Fruit fly (Drosophila melanogaster) whole organism, embryonic: Measurements from ENCODE around the gene CG2444.
A peak's percentile ranks its signal among the peaks of the same experiment; 100 is the strongest.

Experiments
- CG10147 ChIP-seq: fragments of 200-800 bp; sonication (Bioruptor generic); optimal IDR thresholded peaks from 2 replicates; lab custom pipeline; 2019; ENCODE audit warnings: missing biosample characterization, mild to moderate bottlenecking, missing genetic modification characterization, moderate library complexity
- CG10543 ChIP-seq: fragments of 200-800 bp; sonication (Bioruptor generic); optimal IDR thresholded peaks from 3 replicates; lab custom pipeline; 2017; ENCODE audit warnings: missing biosample characterization, mild to moderate bottlenecking, missing genetic modification characterization, moderate library complexity
- CG12155 ChIP-seq: fragments of 200-800 bp; sonication (Bioruptor generic); optimal IDR thresholded peaks from 3 replicates; lab custom pipeline; 2016; ENCODE audit warnings: missing biosample characterization, missing genetic modification characterization
- CG12769 ChIP-seq: fragments of 200-800 bp; sonication (Bioruptor generic); optimal IDR thresholded peaks from 2 replicates; lab custom pipeline; 2019; ENCODE audit warnings: missing biosample characterization, mild to moderate bottlenecking, missing genetic modification characterization, moderate library complexity
- CG13424 ChIP-seq: fragments of 200-800 bp; sonication (Bioruptor generic); optimal IDR thresholded peaks from 2 replicates; lab custom pipeline; 2019; ENCODE audit warnings: missing biosample characterization, mild to moderate bottlenecking, missing genetic modification characterization, moderate library complexity
- CG15479 ChIP-seq: fragments of 200-800 bp; sonication (Bioruptor generic); optimal IDR thresholded peaks from 3 replicates; lab custom pipeline; 2019; ENCODE audit warnings: missing biosample characterization, mild to moderate bottlenecking, missing genetic modification characterization, moderate library complexity
- CG17385 ChIP-seq: fragments of 200-800 bp; sonication (Bioruptor generic); optimal IDR thresholded peaks from 3 replicates; lab custom pipeline; 2018; ENCODE audit warnings: missing biosample characterization, mild to moderate bottlenecking, missing genetic modification characterization
- CG2116 ChIP-seq: fragments of 200-800 bp; sonication (Bioruptor generic); optimal IDR thresholded peaks from 3 replicates; lab custom pipeline; 2018; ENCODE audit warnings: missing biosample characterization, mild to moderate bottlenecking, missing genetic modification characterization
- CG2678 ChIP-seq: fragments of 200-800 bp; sonication (Bioruptor generic); optimal IDR thresholded peaks from 3 replicates; lab custom pipeline; 2019; ENCODE audit warnings: missing biosample characterization, mild to moderate bottlenecking, missing genetic modification characterization, moderate library complexity
- CG3163 ChIP-seq: fragments of 200-800 bp; sonication (Bioruptor generic); optimal IDR thresholded peaks from 3 replicates; lab custom pipeline; 2016; ENCODE audit warnings: missing biosample characterization, missing genetic modification characterization
- CG32532 ChIP-seq: fragments of 200-800 bp; sonication (Bioruptor generic); IDR thresholded peaks from 2 replicates; pipeline ENCODE4 v1.3.6; 2022; ENCODE audit warnings: missing biosample characterization, missing genetic modification characterization
- CG33213 ChIP-seq: fragments of 200-800 bp; sonication (Bioruptor generic); optimal IDR thresholded peaks from 3 replicates; lab custom pipeline; 2016; ENCODE audit warnings: missing biosample characterization, missing genetic modification characterization
- CG34376 ChIP-seq: fragments of 200-800 bp; sonication (Bioruptor generic); optimal IDR thresholded peaks from 2 replicates; lab custom pipeline; 2018; ENCODE audit warnings: missing biosample characterization, mild to moderate bottlenecking, missing genetic modification characterization
- CG5245 ChIP-seq: fragments of 200-800 bp; sonication (Bioruptor generic); optimal IDR thresholded peaks from 3 replicates; lab custom pipeline; 2016; ENCODE audit warnings: missing biosample characterization, missing genetic modification characterization
- CG8478 ChIP-seq: fragments of >200 bp; optimal IDR thresholded peaks from 2 replicates; lab custom pipeline; 2018
- CG8924 ChIP-seq: fragments of 200-800 bp; optimal IDR thresholded peaks from 3 replicates; lab custom pipeline; 2019; ENCODE audit warnings: missing biosample characterization, mild to moderate bottlenecking, missing genetic modification characterization, moderate library complexity
- CG9817 ChIP-seq: fragments of 200-800 bp; sonication (Bioruptor generic); optimal IDR thresholded peaks from 2 replicates; lab custom pipeline; 2018; ENCODE audit warnings: missing biosample characterization, mild to moderate bottlenecking, missing genetic modification characterization, moderate library complexity
- Camta ChIP-seq: fragments of 200-800 bp; sonication (Bioruptor generic); optimal IDR thresholded peaks from 2 replicates; lab custom pipeline; 2016; ENCODE audit warnings: missing biosample characterization, missing genetic modification characterization
- D ChIP-seq, 2 experiments: fragments of 200-800 bp in 1 of 2; fragments of >200 bp in 1 of 2; sonication (Bioruptor generic) in 1 of 2; optimal IDR thresholded peaks; 2 replicates in 1 of 2; 3 replicates in 1 of 2; lab custom pipeline; 2017; ENCODE audit warnings: mild to moderate bottlenecking in 1 of 2, missing biosample characterization in 1 of 2, missing genetic modification characterization in 1 of 2, missing genetic modification reagents in 1 of 2
- Deaf1 ChIP-seq: fragments of 200-800 bp; optimal IDR thresholded peaks from 3 replicates; lab custom pipeline; 2019; ENCODE audit warnings: missing biosample characterization, mild to moderate bottlenecking, missing genetic modification characterization, moderate library complexity
- Eip74EF ChIP-seq, 2 experiments: fragments of 200-800 bp in 1 of 2; fragments of >200 bp in 1 of 2; sonication (Bioruptor generic) in 1 of 2; optimal IDR thresholded peaks; 2 replicates each; lab custom pipeline; 2017 to 2019; ENCODE audit warnings: missing biosample characterization in 2 of 2, missing genetic modification characterization in 2 of 2, mild to moderate bottlenecking in 1 of 2, moderate library complexity in 1 of 2
- Hmr ChIP-seq: fragments of 200-800 bp; sonication (Bioruptor generic); optimal IDR thresholded peaks from 3 replicates; lab custom pipeline; 2017; ENCODE audit warnings: mild to moderate bottlenecking, missing biosample characterization, missing genetic modification reagents, missing genetic modification characterization
- Med ChIP-seq: fragments of 200-800 bp; sonication (Bioruptor generic); peaks from one replicate; lab custom pipeline; 2016; ENCODE audit warnings: missing biosample characterization, missing genetic modification characterization, mild to moderate bottlenecking, inconsistent platforms, moderate library complexity
- NC2α ChIP-seq: fragments of 200-800 bp; sonication (Bioruptor generic); optimal IDR thresholded peaks from 2 replicates; lab custom pipeline; 2016; ENCODE audit warnings: missing biosample characterization, missing genetic modification characterization
- Nf-YA ChIP-seq: fragments of 200-800 bp; sonication (Bioruptor generic); IDR thresholded peaks from 2 replicates; pipeline ENCODE4 v1.3.6; 2022; ENCODE audit warnings: missing biosample characterization, missing genetic modification characterization
- Trl ChIP-seq, 3 experiments: fragments of >200 bp in 2 of 3; fragments of 200-800 bp in 1 of 3; sonication (Bioruptor generic) in 1 of 3; optimal IDR thresholded peaks; 2 replicates in 1 of 3; 3 replicates in 2 of 3; lab custom pipeline; 2016 to 2017; ENCODE audit warnings: missing biosample characterization in 1 of 3, missing genetic modification characterization in 1 of 3
- Xrp1 ChIP-seq: fragments of 200-800 bp; sonication (Bioruptor generic); IDR thresholded peaks from 2 replicates; pipeline ENCODE4 v1.3.6; 2022; ENCODE audit warnings: missing biosample characterization, missing genetic modification characterization
- YL-1 ChIP-seq: fragments of 200-800 bp; sonication (Bioruptor generic); optimal IDR thresholded peaks from 3 replicates; lab custom pipeline; 2017; ENCODE audit warnings: missing biosample characterization, mild to moderate bottlenecking, missing genetic modification characterization
- abd-A ChIP-seq: fragments of 200-800 bp; sonication (Bioruptor generic); optimal IDR thresholded peaks from 3 replicates; lab custom pipeline; 2019; ENCODE audit warnings: missing biosample characterization, mild to moderate bottlenecking, missing genetic modification characterization, moderate library complexity
- cg ChIP-seq: fragments of 200-800 bp; sonication (Bioruptor generic); optimal IDR thresholded peaks from 3 replicates; lab custom pipeline; 2019; ENCODE audit warnings: missing biosample characterization, mild to moderate bottlenecking, missing genetic modification characterization, moderate library complexity
- dati ChIP-seq: fragments of 200-800 bp; sonication (Bioruptor generic); IDR thresholded peaks from 2 replicates; pipeline ENCODE4 v1.3.6; 2022; ENCODE audit warnings: missing biosample characterization, missing genetic modification characterization
- esg ChIP-seq: fragments of 200-800 bp; sonication (Bioruptor generic); conservative IDR thresholded peaks from 2 replicates; pipeline ENCODE4 v1.3.6; 2022; ENCODE audit warnings: missing biosample characterization, missing genetic modification characterization
- exex ChIP-seq: fragments of 200-800 bp; sonication (Bioruptor generic); optimal IDR thresholded peaks from 4 replicates; lab custom pipeline; 2018; ENCODE audit warnings: missing biosample characterization, mild to moderate bottlenecking, missing genetic modification characterization, moderate library complexity
- fd102C ChIP-seq: fragments of 200-800 bp; sonication (Bioruptor generic); optimal IDR thresholded peaks from 2 replicates; lab custom pipeline; 2018; ENCODE audit warnings: missing biosample characterization, mild to moderate bottlenecking, missing genetic modification characterization, moderate library complexity
- gcm2 ChIP-seq: fragments of 200-800 bp; sonication (Bioruptor generic); optimal IDR thresholded peaks from 2 replicates; lab custom pipeline; 2016; ENCODE audit warnings: missing biosample characterization, missing genetic modification characterization
- grau ChIP-seq: fragments of 200-800 bp; optimal IDR thresholded peaks from 3 replicates; lab custom pipeline; 2019; ENCODE audit warnings: missing biosample characterization, mild to moderate bottlenecking, missing genetic modification characterization, moderate library complexity
- hkb ChIP-seq, 2 experiments: fragments of 200-800 bp in 1 of 2; fragments of >200 bp in 1 of 2; sonication (Bioruptor generic) in 1 of 2; IDR thresholded peaks in 1 of 2; optimal IDR thresholded peaks in 1 of 2; 2 replicates each; pipeline versions ENCODE4 v1.3.6 to Lab custom; 2017 to 2022; ENCODE audit warnings: missing biosample characterization in 1 of 2, missing genetic modification characterization in 1 of 2
- kni ChIP-seq: fragments of 200-800 bp; sonication (Bioruptor generic); optimal IDR thresholded peaks from 3 replicates; lab custom pipeline; 2017; ENCODE audit warnings: mild to moderate bottlenecking, missing biosample characterization, missing genetic modification reagents, missing genetic modification characterization
- lola ChIP-seq, 3 experiments: fragments of >200 bp in 2 of 3; fragments of 200-800 bp in 1 of 3; sonication (Bioruptor generic) in 1 of 3; optimal IDR thresholded peaks; 2 replicates each; lab custom pipeline; 2017 to 2019; ENCODE audit warnings: missing biosample characterization in 3 of 3, missing genetic modification characterization in 3 of 3, mild to moderate bottlenecking in 1 of 3, moderate library complexity in 1 of 3
- mirr ChIP-seq: fragments of 200-800 bp; sonication (Bioruptor generic); optimal IDR thresholded peaks from 3 replicates; lab custom pipeline; 2018; ENCODE audit warnings: missing biosample characterization, mild to moderate bottlenecking, missing genetic modification characterization
- nom ChIP-seq: fragments of 200-800 bp; sonication (Bioruptor generic); optimal IDR thresholded peaks from 2 replicates; lab custom pipeline; 2017; ENCODE audit warnings: missing biosample characterization, missing genetic modification characterization, mild to moderate bottlenecking, moderate library complexity, missing genetic modification reagents
- psq ChIP-seq: fragments of 200-800 bp; sonication (Bioruptor generic); optimal IDR thresholded peaks from 2 replicates; lab custom pipeline; 2017; ENCODE audit warnings: missing biosample characterization, missing genetic modification characterization
- rib ChIP-seq: fragments of 200-800 bp; sonication (Bioruptor generic); IDR thresholded peaks from 2 replicates; pipeline ENCODE4 v1.3.6; 2022; ENCODE audit warnings: missing biosample characterization, missing genetic modification characterization
- row ChIP-seq: fragments of 200-800 bp; sonication (Bioruptor generic); IDR thresholded peaks from 3 replicates; pipeline ENCODE4 v1.3.6; 2022; ENCODE audit warnings: missing biosample characterization, missing genetic modification characterization
- sens ChIP-seq: fragments of 200-800 bp; sonication (Bioruptor generic); peaks from one replicate; lab custom pipeline; 2016; ENCODE audit warnings: missing biosample characterization, missing genetic modification characterization
- sug ChIP-seq: fragments of 200-800 bp; optimal IDR thresholded peaks from 2 replicates; lab custom pipeline; 2019; ENCODE audit warnings: missing biosample characterization, mild to moderate bottlenecking, missing genetic modification characterization, moderate library complexity
- zf30C ChIP-seq: fragments of 200-800 bp; sonication (Bioruptor generic); optimal IDR thresholded peaks from 3 replicates; lab custom pipeline; 2018; ENCODE audit warnings: missing biosample characterization, mild to moderate bottlenecking, missing genetic modification characterization

CG2444 gene

DNA sequence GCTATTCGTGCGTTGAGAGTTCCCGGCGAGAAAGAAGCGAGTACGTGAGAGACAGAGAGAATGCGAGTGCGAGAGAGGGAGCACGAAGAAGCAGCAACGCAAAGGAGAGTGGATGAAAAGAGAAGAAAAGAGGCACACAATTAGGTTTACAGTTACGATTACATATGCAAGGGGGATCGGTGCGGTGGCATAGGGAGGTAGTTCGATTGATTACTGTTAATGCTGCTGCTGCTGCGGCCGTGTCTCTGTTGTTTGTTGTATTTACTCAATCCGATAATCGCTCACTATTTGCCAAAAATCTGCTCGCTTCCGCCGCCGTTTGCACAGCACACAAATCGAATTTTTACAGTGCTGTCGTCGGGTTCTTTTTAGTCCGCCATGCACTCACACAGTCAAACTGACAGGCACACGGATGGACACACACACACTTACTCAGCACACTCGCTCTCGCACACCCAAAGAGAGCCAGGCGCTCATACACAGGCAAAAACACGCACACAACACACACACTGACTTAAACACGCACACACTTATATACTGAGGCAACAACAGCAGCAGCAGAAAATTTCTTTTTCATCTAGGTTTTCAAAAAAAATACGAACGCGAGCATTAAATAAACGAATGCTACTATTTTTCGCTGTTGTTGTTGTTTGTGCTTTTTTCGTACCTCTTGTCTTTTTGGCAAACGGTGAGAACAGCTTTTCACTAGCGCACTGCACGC, 8.9 kb upstream of the CG2444 start (continued):
- peak; percentile 66 for TF ChIP-seq mirr (GFP tag; lab: Kevin White, UChicago)
- no peak for TF ChIP-seq NC2α
- TF ChIP-seq CG34376 (GFP tag; lab: Kevin White, UChicago) = peak; percentile 35
- TF ChIP-seq kni (GFP tag; lab: Kevin White, UChicago) = peak; percentile 18
- TF ChIP-seq Hmr (GFP tag; lab: Kevin White, UChicago) = peak; percentile 49
- no peak for TF ChIP-seq Xrp1 (GFP tag; lab: Robert Waterston, UW)
- TF ChIP-seq Deaf1 = peak; percentile 45
- TF ChIP-seq CG2116 = peak; percentile 2
- 0 out of 3 replicates have a peak, but pooled peaks have one; percentile 7 for TF ChIP-seq row (GFP tag; lab: Robert Waterston, UW)
- peak; percentile 37 for TF ChIP-seq CG2678
- TF ChIP-seq cg (GFP tag; lab: Kevin White, UChicago) = peak; percentile 99
- TF ChIP-seq abd-A = peak; percentile 52
- TF ChIP-seq psq (GFP tag; lab: Kevin White, UChicago) = peak; percentile 83
- no peak for TF ChIP-seq grau (tag; lab: Kevin White, UChicago)
- no peak for TF ChIP-seq Camta
- peak; percentile 62 for TF ChIP-seq CG3163 (GFP tag; lab: Kevin White, UChicago)
- peak; percentile 65 for TF ChIP-seq nom (GFP tag; lab: Kevin White, UChicago)
- TF ChIP-seq CG12769 (tag; lab: Kevin White, UChicago) = peak; percentile 30
- no peak for TF ChIP-seq esg
- peak; percentile 7 for TF ChIP-seq sug (tag; lab: Kevin White, UChicago)
- peak; percentile 5 for TF ChIP-seq CG15479
- TF ChIP-seq CG32532 = 0 out of 2 replicates have a peak, but pooled peaks have one; percentile 24
- no peak for TF ChIP-seq CG9817 (tag; lab: Kevin White, UChicago)
- peak; percentile 82 to 94 for TF ChIP-seq Trl (optimal IDR thresholded peaks at IDR 0.05; lab: Kevin White, UChicago)
- TF ChIP-seq Trl (GFP tag; optimal IDR thresholded peaks at IDR 0.05; lab: Kevin White, UChicago) = no peak
- peak; percentile 84 for TF ChIP-seq exex
- peak; percentile 86 for TF ChIP-seq CG8478
- no peak for TF ChIP-seq gcm2 (GFP tag; lab: Kevin White, UChicago)
- no peak for TF ChIP-seq hkb (optimal IDR thresholded peaks at IDR 0.05; lab: Kevin White, UChicago)
- TF ChIP-seq hkb (GFP tag; IDR thresholded peaks at IDR 0.05; lab: Robert Waterston, UW) = no peak
- peak; percentile 69 for TF ChIP-seq sens (GFP tag; lab: Kevin White, UChicago)
- TF ChIP-seq zf30C (GFP tag; lab: Kevin White, UChicago) = peak; percentile 3
- TF ChIP-seq CG8924 = no peak
- no peak for TF ChIP-seq D (optimal IDR thresholded peaks at IDR 0.05; lab: Kevin White, UChicago)
- TF ChIP-seq D (GFP tag; optimal IDR thresholded peaks at IDR 0.05; lab: Kevin White, UChicago) = no peak
- peak; percentile 44 for TF ChIP-seq CG17385 (GFP tag; lab: Kevin White, UChicago)
- TF ChIP-seq Nf-YA (GFP tag; lab: Robert Waterston, UW) = no peak
- TF ChIP-seq rib (GFP tag; lab: Robert Waterston, UW) = peak; percentile 50; the same call in 1 of the 2 replicates
- no peak for TF ChIP-seq dati (GFP tag; lab: Robert Waterston, UW)
- TF ChIP-seq lola (GFP tag; optimal IDR thresholded peaks at IDR 0.05; lab: Kevin White, UChicago) = peak in 1 of 3 experiments; percentile 77
- peak; percentile 34 for TF ChIP-seq Med (GFP tag; lab: Kevin White, UChicago)
- TF ChIP-seq CG33213 (GFP tag; lab: Kevin White, UChicago) = no peak
- TF ChIP-seq CG5245 = no peak
- no peak for TF ChIP-seq CG13424 (tag; lab: Kevin White, UChicago)
- peak in 1 of 2 experiments; percentile 57 for TF ChIP-seq Eip74EF (GFP tag; optimal IDR thresholded peaks at IDR 0.05; lab: Kevin White, UChicago)
- TF ChIP-seq YL-1 (GFP tag; lab: Kevin White, UChicago) = peak; percentile 52
- TF ChIP-seq fd102C (GFP tag; lab: Kevin White, UChicago) = no peak
- TF ChIP-seq CG10543 (GFP tag; lab: Kevin White, UChicago) = peak; percentile 61
- TF ChIP-seq CG12155 (GFP tag; lab: Kevin White, UChicago) = peak; percentile 81
- peak; percentile 9 for TF ChIP-seq CG10147 (GFP tag; lab: Kevin White, UChicago)
